Fruit fly (Drosophila melanogaster) whole organism, prepupa: ENCODE data around the gene up.

Experiments
- CG10631 ChIP-seq: fragments of 200-800 bp; sonication (Bioruptor generic); optimal IDR thresholded peaks from 2 replicates; lab custom pipeline; 2016; ENCODE audit warnings: missing biosample characterization, missing genetic modification characterization
- CG32006 ChIP-seq: fragments of 200-800 bp; sonication (Bioruptor generic); optimal IDR thresholded peaks from 3 replicates; lab custom pipeline; 2017; ENCODE audit warnings: missing biosample characterization, mild to moderate bottlenecking, missing genetic modification characterization
- CG6276 ChIP-seq: fragments of 200-800 bp; sonication (Bioruptor generic); optimal IDR thresholded peaks from 2 replicates; lab custom pipeline; 2017; ENCODE audit warnings: missing biosample characterization, mild to moderate bottlenecking, missing genetic modification characterization
- CG6792 ChIP-seq: fragments of 200-800 bp; sonication (Bioruptor generic); optimal IDR thresholded peaks from 3 replicates; lab custom pipeline; 2016; ENCODE audit warnings: missing biosample characterization, missing genetic modification characterization
- CG6808 ChIP-seq: fragments of 200-800 bp; sonication (Bioruptor generic); optimal IDR thresholded peaks from 3 replicates; lab custom pipeline; 2017; ENCODE audit warnings: missing biosample characterization, missing genetic modification characterization, mild to moderate bottlenecking, moderate library complexity, missing genetic modification reagents
- CG6854 ChIP-seq: fragments of 200-800 bp; sonication (Bioruptor generic); optimal IDR thresholded peaks from 2 replicates; lab custom pipeline; 2017; ENCODE audit warnings: missing biosample characterization, mild to moderate bottlenecking, missing genetic modification characterization
- CG7368 ChIP-seq: fragments of 200-800 bp; sonication (Bioruptor generic); optimal IDR thresholded peaks from 3 replicates; lab custom pipeline; 2016; ENCODE audit warnings: missing biosample characterization, missing genetic modification characterization
- Eip75B ChIP-seq: fragments of 200-800 bp; sonication (Bioruptor generic); optimal IDR thresholded peaks from 3 replicates; lab custom pipeline; 2016; ENCODE audit warnings: missing biosample characterization, missing genetic modification characterization
- Gug ChIP-seq: fragments of 200-800 bp; sonication (Bioruptor generic); IDR thresholded peaks from 2 replicates; pipeline ENCODE4 v1.3.6; 2022; ENCODE audit warnings: missing biosample characterization, missing genetic modification characterization
- Hr39 ChIP-seq: fragments of 200-800 bp; sonication (Bioruptor generic); optimal IDR thresholded peaks from 2 replicates; lab custom pipeline; 2016; ENCODE audit warnings: missing biosample characterization, missing genetic modification characterization
- OdsH ChIP-seq: fragments of 200-800 bp; sonication (Bioruptor generic); optimal IDR thresholded peaks from 3 replicates; lab custom pipeline; 2016; ENCODE audit warnings: missing biosample characterization, missing genetic modification characterization
- ss ChIP-seq, 2 experiments: fragments of 200-800 bp; sonication (Bioruptor generic); optimal IDR thresholded peaks; 2 replicates in 1 of 2; 3 replicates in 1 of 2; lab custom pipeline; 2017 to 2018; ENCODE audit warnings: mild to moderate bottlenecking in 2 of 2, missing biosample characterization in 2 of 2, missing genetic modification characterization in 2 of 2, moderate library complexity in 1 of 2

- no peak for TF ChIP-seq CG6808
- peak; percentile 52 for TF ChIP-seq Hr39 (GFP tag; lab: Kevin White, UChicago)
- no peak for TF ChIP-seq ss (GFP tag; optimal IDR thresholded peaks at IDR 0.05; lab: Kevin White, UChicago)
- TF ChIP-seq CG6276 (GFP tag; lab: Kevin White, UChicago): no peak
- peak; percentile 17 for TF ChIP-seq CG6854 (GFP tag; lab: Kevin White, UChicago)
- no peak for TF ChIP-seq CG10631 (GFP tag; lab: Kevin White, UChicago)
- TF ChIP-seq Gug (GFP tag; lab: Robert Waterston, UW): no peak
- TF ChIP-seq CG32006 (GFP tag; lab: Kevin White, UChicago): peak; percentile 50
- peak; percentile 21 for TF ChIP-seq CG6792 (GFP tag; lab: Kevin White, UChicago)
- peak; percentile 47 for TF ChIP-seq Eip75B (GFP tag; lab: Kevin White, UChicago)
- TF ChIP-seq OdsH (GFP tag; lab: Kevin White, UChicago): peak; percentile 37
- no peak for TF ChIP-seq CG7368 (GFP tag; lab: Kevin White, UChicago)
Measured at dm6 chrX:13634254-13634999, 32.0 kb upstream of the up start.
